Worm (Caenorhabditis elegans) whole organism, young adult: ENCODE measurements around the gene lgc-1.
A peak's percentile ranks its signal among the peaks of the same experiment; 100 is the strongest.

Experiments used
- B0035.1 ChIP-seq: sonication (generic microtip); optimal IDR thresholded peaks from 2 replicates; lab custom pipeline; 2016; ENCODE audit warnings: missing genetic modification characterization, mild to moderate bottlenecking, missing compliant biosample characterization, missing genotype, missing genetic modification reagents
- C17E4.6 ChIP-seq: fragments of 200-800 bp; sonication (Bioruptor generic); IDR thresholded peaks from 2 replicates; pipeline ENCODE4 v1.3.6; 2022; ENCODE audit warnings: missing genetic modification reagents, missing genetic modification characterization, missing compliant biosample characterization
- D2030.7 ChIP-seq: fragments of 200-800 bp; sonication (Bioruptor generic); IDR thresholded peaks from 2 replicates; pipeline ENCODE4 v1.3.6; 2022; ENCODE audit warnings: missing genetic modification reagents, missing genetic modification characterization, missing compliant biosample characterization
- F37B4.10 ChIP-seq: fragments of 200-800 bp; sonication (Bioruptor generic); IDR thresholded peaks from 2 replicates; pipeline ENCODE4 v1.3.6; 2022; ENCODE audit warnings: missing genetic modification characterization, missing compliant biosample characterization
- F49E8.2 ChIP-seq: sonication (generic microtip); optimal IDR thresholded peaks from 3 replicates; lab custom pipeline; 2017; ENCODE audit warnings: missing genetic modification characterization, mild to moderate bottlenecking, missing compliant biosample characterization, antibody characterized with exemption, moderate library complexity; ENCODE audit not compliant: insufficient read depth
- F52B5.7 ChIP-seq: sonication (generic microtip); optimal IDR thresholded peaks from 2 replicates; lab custom pipeline; 2016; ENCODE audit warnings: mild to moderate bottlenecking, missing genetic modification characterization, missing compliant biosample characterization
- T07F8.4 ChIP-seq: sonication (generic microtip); optimal IDR thresholded peaks from 2 replicates; lab custom pipeline; 2016; ENCODE audit warnings: mild to moderate bottlenecking, missing genetic modification characterization, moderate library complexity, missing compliant biosample characterization
- Y79H2A.3 ChIP-seq: fragments of 200-800 bp; sonication (Bioruptor generic); conservative IDR thresholded peaks from 2 replicates; pipeline ENCODE4 v1.3.6; 2022; ENCODE audit warnings: missing genetic modification reagents, missing genetic modification characterization, missing compliant biosample characterization
- ama-1 ChIP-seq, 3 experiments: fragments of 150-350 bp in 1 of 3; sonication (generic microtip) in 2 of 3; optimal IDR thresholded peaks; 2 replicates each; lab custom pipeline; 2014 to 2018; ENCODE audit warnings: missing biosample characterization in 2 of 3, missing genetic modification characterization in 2 of 3, missing genetic modification reagents in 2 of 3
- aptf-3 ChIP-seq: fragments of 200-800 bp; sonication (Bioruptor generic); IDR thresholded peaks from 2 replicates; pipeline ENCODE4 v1.3.6; 2022; ENCODE audit warnings: missing genetic modification characterization, missing compliant biosample characterization
- attf-3 ChIP-seq: fragments of 200-800 bp; sonication (Bioruptor generic); conservative IDR thresholded peaks from 2 replicates; pipeline ENCODE4 v1.3.6; 2022; ENCODE audit warnings: missing genetic modification reagents, missing genetic modification characterization, missing compliant biosample characterization
- attf-5 ChIP-seq: fragments of 200-800 bp; sonication (Bioruptor generic); optimal IDR thresholded peaks from 2 replicates; lab custom pipeline; 2018; ENCODE audit warnings: mild to moderate bottlenecking, missing genetic modification characterization, missing compliant biosample characterization
- bed-1 ChIP-seq: fragments of 200-800 bp; sonication (Bioruptor generic); IDR thresholded peaks from 2 replicates; pipeline ENCODE4 v1.3.6; 2022; ENCODE audit warnings: missing genetic modification reagents, missing genetic modification characterization, missing compliant biosample characterization
- bed-2 ChIP-seq: fragments of 200-800 bp; sonication (Bioruptor generic); IDR thresholded peaks from 2 replicates; pipeline ENCODE4 v1.3.6; 2022; ENCODE audit warnings: missing genetic modification reagents, missing genetic modification characterization, missing compliant biosample characterization
- ccch-3 ChIP-seq: fragments of 200-800 bp; sonication (Bioruptor generic); optimal IDR thresholded peaks from 2 replicates; lab custom pipeline; 2018; ENCODE audit warnings: mild to moderate bottlenecking, missing genetic modification characterization, missing compliant biosample characterization
- cebp-1 ChIP-seq, 2 experiments: fragments of 200-800 bp in 1 of 2; sonication (Bioruptor generic) in 1 of 2; sonication (generic microtip) in 1 of 2; IDR thresholded peaks in 1 of 2; optimal IDR thresholded peaks in 1 of 2; 2 replicates each; pipeline versions ENCODE4 v1.3.6 to Lab custom; 2017 to 2022; ENCODE audit warnings: missing compliant biosample characterization in 2 of 2, missing genetic modification characterization in 2 of 2, mild to moderate bottlenecking in 1 of 2, missing genetic modification reagents in 1 of 2, moderate library complexity in 1 of 2
- ceh-100 ChIP-seq: fragments of 200-800 bp; sonication (Bioruptor generic); IDR thresholded peaks from 2 replicates; pipeline ENCODE4 v1.3.6; 2022; ENCODE audit warnings: missing genetic modification reagents, missing genetic modification characterization, missing compliant biosample characterization
- ceh-79 ChIP-seq: sonication (generic microtip); optimal IDR thresholded peaks from 2 replicates; lab custom pipeline; 2017; ENCODE audit warnings: mild to moderate bottlenecking, missing genetic modification characterization, missing compliant biosample characterization
- ceh-91 ChIP-seq: fragments of 200-800 bp; sonication (Bioruptor generic); IDR thresholded peaks from 2 replicates; pipeline ENCODE4 v1.3.6; 2022; ENCODE audit warnings: missing genetic modification reagents, missing genetic modification characterization, missing compliant biosample characterization
- chd-7 ChIP-seq: sonication (generic microtip); optimal IDR thresholded peaks from 2 replicates; lab custom pipeline; 2016; ENCODE audit warnings: mild to moderate bottlenecking, missing genetic modification characterization, moderate library complexity, missing compliant biosample characterization
- die-1 ChIP-seq: sonication (generic microtip); optimal IDR thresholded peaks from 2 replicates; lab custom pipeline; 2016; ENCODE audit warnings: missing genotype, mild to moderate bottlenecking, missing genetic modification characterization, missing compliant biosample characterization
- dox-1 ChIP-seq: fragments of 200-800 bp; sonication (Bioruptor generic); IDR thresholded peaks from 2 replicates; pipeline ENCODE4 v1.3.6; 2022; ENCODE audit warnings: missing genetic modification reagents, missing genetic modification characterization, missing compliant biosample characterization
- egrh-3 ChIP-seq: fragments of 200-800 bp; sonication (Bioruptor generic); IDR thresholded peaks from 2 replicates; pipeline ENCODE4 v1.3.6; 2022; ENCODE audit warnings: missing genetic modification reagents, missing genetic modification characterization, missing compliant biosample characterization
- ekl-4 ChIP-seq: fragments of 200-800 bp; sonication (Bioruptor generic); IDR thresholded peaks from 2 replicates; pipeline ENCODE4 v1.3.6; 2022; ENCODE audit warnings: missing genetic modification reagents, missing genetic modification characterization, missing compliant biosample characterization
- hlh-26 ChIP-seq: fragments of 200-800 bp; sonication (Bioruptor generic); conservative IDR thresholded peaks from 2 replicates; pipeline ENCODE4 v1.3.6; 2022; ENCODE audit warnings: missing genetic modification reagents, missing genetic modification characterization, missing compliant biosample characterization
- hrde-1 ChIP-seq: sonication (generic microtip); optimal IDR thresholded peaks from 2 replicates; lab custom pipeline; 2016; ENCODE audit warnings: missing genetic modification characterization, mild to moderate bottlenecking, missing compliant biosample characterization, moderate library complexity, missing genotype, missing genetic modification reagents, borderline replicate concordance
- let-607 ChIP-seq, 2 experiments: fragments of 200-800 bp in 1 of 2; sonication (Bioruptor generic) in 1 of 2; sonication (generic microtip) in 1 of 2; optimal IDR thresholded peaks; 2 replicates each; lab custom pipeline; 2016 to 2018; ENCODE audit warnings: mild to moderate bottlenecking in 2 of 2, missing compliant biosample characterization in 2 of 2, missing genetic modification characterization in 2 of 2, moderate library complexity in 2 of 2, missing genotype in 1 of 2
- lin-26 ChIP-seq: fragments of 200-800 bp; sonication (Bioruptor generic); IDR thresholded peaks from 2 replicates; pipeline ENCODE4 v1.3.6; 2022; ENCODE audit warnings: missing genetic modification reagents, missing genetic modification characterization, missing compliant biosample characterization
- lin-40 ChIP-seq: sonication (generic microtip); optimal IDR thresholded peaks from 2 replicates; lab custom pipeline; 2016; ENCODE audit warnings: missing genetic modification characterization, mild to moderate bottlenecking, missing compliant biosample characterization, missing genotype, missing genetic modification reagents
- lir-1 ChIP-seq: fragments of 200-800 bp; sonication (Bioruptor generic); conservative IDR thresholded peaks from 2 replicates; pipeline ENCODE4 v1.3.6; 2022; ENCODE audit warnings: missing genetic modification reagents, missing genetic modification characterization, missing compliant biosample characterization
- lsl-1 ChIP-seq: fragments of 200-800 bp; sonication (Bioruptor generic); optimal IDR thresholded peaks from 2 replicates; lab custom pipeline; 2018; ENCODE audit warnings: mild to moderate bottlenecking, missing genetic modification characterization, moderate library complexity, missing compliant biosample characterization
- nfya-1 ChIP-seq: sonication (generic microtip); optimal IDR thresholded peaks from 2 replicates; lab custom pipeline; 2017; ENCODE audit warnings: antibody characterized with exemption, missing compliant biosample characterization, missing genetic modification characterization, borderline replicate concordance; ENCODE audit not compliant: insufficient read depth
- nhr-179 ChIP-seq: sonication (generic microtip); optimal IDR thresholded peaks from 2 replicates; lab custom pipeline; 2016; ENCODE audit warnings: mild to moderate bottlenecking, missing genetic modification characterization, missing compliant biosample characterization
- pbrm-1 ChIP-seq: fragments of 200-800 bp; sonication (Bioruptor generic); IDR thresholded peaks from 2 replicates; pipeline ENCODE4 v1.3.6; 2022; ENCODE audit warnings: missing genetic modification reagents, missing genetic modification characterization, missing compliant biosample characterization
- pha-4 ChIP-seq: fragments of 150-350 bp; sonication (generic microtip); optimal IDR thresholded peaks from 2 replicates; lab custom pipeline; 2014; ENCODE audit warnings: missing biosample characterization, missing genetic modification reagents, missing genetic modification characterization
- rec-8 ChIP-seq, 2 experiments: sonication (generic microtip); optimal IDR thresholded peaks; 2 replicates each; lab custom pipeline; 2016; ENCODE audit warnings: mild to moderate bottlenecking in 2 of 2, missing genetic modification characterization in 2 of 2, missing genetic modification reagents in 2 of 2, missing genotype in 2 of 2, missing biosample characterization in 1 of 2, missing compliant biosample characterization in 1 of 2, moderate library complexity in 1 of 2
- repo-1 ChIP-seq: sonication (generic microtip); optimal IDR thresholded peaks from 2 replicates; lab custom pipeline; 2017; ENCODE audit warnings: mild to moderate bottlenecking, missing genetic modification characterization, missing compliant biosample characterization
- rpc-1 ChIP-seq, 2 experiments: fragments of 150-350 bp in 1 of 2; sonication (generic microtip) in 1 of 2; optimal IDR thresholded peaks; 2 replicates each; lab custom pipeline; 2014 to 2018; ENCODE audit warnings: missing biosample characterization in 1 of 2, missing genetic modification characterization in 1 of 2, missing genetic modification reagents in 1 of 2, missing genotype in 1 of 2
- snpc-1.1 ChIP-seq: sonication (generic microtip); optimal IDR thresholded peaks from 2 replicates; lab custom pipeline; 2017; ENCODE audit warnings: missing genetic modification characterization, mild to moderate bottlenecking, missing compliant biosample characterization, antibody characterized with exemption, moderate library complexity, missing genotype, missing genetic modification reagents; ENCODE audit not compliant: insufficient read depth
- snpc-3.4 ChIP-seq: sonication (generic microtip); optimal IDR thresholded peaks from 2 replicates; lab custom pipeline; 2017; ENCODE audit warnings: missing genetic modification characterization, mild to moderate bottlenecking, missing compliant biosample characterization, antibody characterized with exemption, moderate library complexity, missing genotype, missing genetic modification reagents
- unc-130 ChIP-seq: sonication (generic microtip); optimal IDR thresholded peaks from 2 replicates; lab custom pipeline; 2016; ENCODE audit warnings: missing genetic modification reagents, missing genetic modification characterization, missing compliant biosample characterization
- ztf-22 ChIP-seq: fragments of 200-800 bp; sonication (Bioruptor generic); optimal IDR thresholded peaks from 2 replicates; lab custom pipeline; 2018; ENCODE audit warnings: mild to moderate bottlenecking, missing genetic modification characterization, moderate library complexity, missing compliant biosample characterization
- ztf-26 ChIP-seq: sonication (generic microtip); optimal IDR thresholded peaks from 2 replicates; lab custom pipeline; 2017; ENCODE audit warnings: missing genetic modification characterization, missing compliant biosample characterization

lgc-1 gene

DNA sequence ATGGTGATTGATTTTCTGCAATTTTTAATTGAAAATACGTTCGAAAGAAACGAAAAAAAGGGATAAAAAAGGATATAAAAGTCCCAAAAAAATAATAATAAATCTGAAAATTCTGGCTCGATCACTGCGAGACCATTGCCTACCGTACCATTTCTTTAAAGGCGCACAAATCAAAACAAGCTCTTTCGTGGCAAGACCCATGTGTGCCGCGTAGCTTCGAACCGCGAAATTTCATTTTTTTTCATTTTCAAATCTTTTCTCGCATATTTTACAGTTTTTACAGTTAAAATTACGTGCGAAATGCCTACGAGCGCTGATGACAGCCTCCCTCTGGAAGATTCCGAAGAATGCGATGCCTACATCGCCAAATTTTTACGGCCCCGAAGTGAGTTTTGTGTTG, 40.8 kb downstream of the lgc-1 start, which contains the start of the genes coh-4 and pid-5 (continued):
- peak; percentile 58 for TF ChIP-seq snpc-1.1
- TF ChIP-seq bed-2, result no peak
- no peak for TF ChIP-seq ama-1 (optimal IDR thresholded peaks at IDR 0.05; lab: Kevin White, UChicago)
- no peak for TF ChIP-seq ama-1 (GFP tag; optimal IDR thresholded peaks at IDR 0.05; lab: Kevin White, UChicago)
- TF ChIP-seq Y79H2A.3, result no peak
- TF ChIP-seq nfya-1 (tag; lab: Kevin White, UChicago), result no peak
- TF ChIP-seq snpc-3.4 (tag; lab: Kevin White, UChicago), result peak; percentile 94
- peak; percentile 61 for TF ChIP-seq ceh-100 (GFP tag; lab: Robert Waterston, UW)
- no peak for TF ChIP-seq ztf-22 (GFP tag; lab: Kevin White, UChicago)
- 0 out of 2 replicates have a peak, but pooled peaks have one; percentile 14 for TF ChIP-seq attf-3
- peak; percentile 83 for TF ChIP-seq F49E8.2 (tag; lab: Kevin White, UChicago)
- no peak for TF ChIP-seq chd-7
- TF ChIP-seq D2030.7 (GFP tag; lab: Robert Waterston, UW), result peak; percentile 95
- no peak for TF ChIP-seq aptf-3 (GFP tag; lab: Robert Waterston, UW)
- TF ChIP-seq attf-5 (GFP tag; lab: Kevin White, UChicago), result no peak
- TF ChIP-seq let-607 (tag; optimal IDR thresholded peaks at IDR 0.05; lab: Kevin White, UChicago), result no peak
- TF ChIP-seq T07F8.4 (tag; lab: Kevin White, UChicago), result no peak
- no peak for TF ChIP-seq nhr-179 (tag; lab: Kevin White, UChicago)
- TF ChIP-seq C17E4.6 (GFP tag; lab: Robert Waterston, UW), result peak; percentile 61; the same call in 1 of the 2 replicates
- TF ChIP-seq bed-1 (GFP tag; lab: Robert Waterston, UW), result no peak
- TF ChIP-seq F52B5.7 (tag; lab: Kevin White, UChicago), result no peak
- TF ChIP-seq ceh-79 (tag; lab: Kevin White, UChicago), result no peak
- TF ChIP-seq die-1, result no peak
- no peak for TF ChIP-seq pha-4 (tag; lab: Kevin White, UChicago)
- TF ChIP-seq unc-130, result peak; percentile 84
- TF ChIP-seq lir-1, result peak; percentile 24; the same call in 1 of the 2 replicates
- peak; percentile 89 for TF ChIP-seq dox-1
- TF ChIP-seq ekl-4 (GFP tag; lab: Robert Waterston, UW), result peak; percentile 61
- TF ChIP-seq lin-40 (tag; lab: Kevin White, UChicago), result no peak
- TF ChIP-seq ceh-91 (GFP tag; lab: Robert Waterston, UW), result peak; percentile 94
- TF ChIP-seq F37B4.10 (GFP tag; lab: Robert Waterston, UW), result no peak
- TF ChIP-seq ztf-26, result no peak
- TF ChIP-seq hlh-26 (GFP tag; lab: Robert Waterston, UW), result no peak
- TF ChIP-seq pbrm-1 (GFP tag; lab: Robert Waterston, UW), result peak; percentile 61
- TF ChIP-seq egrh-3 (GFP tag; lab: Robert Waterston, UW), result no peak
- peak; percentile 99 for TF ChIP-seq lsl-1 (GFP tag; lab: Kevin White, UChicago)
- no peak for TF ChIP-seq rpc-1 (optimal IDR thresholded peaks at IDR 0.05; lab: Kevin White, UChicago)
- no peak for TF ChIP-seq rpc-1 (tag; optimal IDR thresholded peaks at IDR 0.05; lab: Kevin White, UChicago)
- no peak for TF ChIP-seq ccch-3 (GFP tag; lab: Kevin White, UChicago)
- TF ChIP-seq rec-8 (tag; optimal IDR thresholded peaks at IDR 0.05; lab: Kevin White, UChicago), result no peak
- TF ChIP-seq lin-26, result no peak
- TF ChIP-seq hrde-1 (tag; lab: Kevin White, UChicago), result peak; percentile 22
- TF ChIP-seq cebp-1 (GFP tag; IDR thresholded peaks at IDR 0.05; lab: Robert Waterston, UW), result no peak
- TF ChIP-seq cebp-1 (tag; optimal IDR thresholded peaks at IDR 0.05; lab: Kevin White, UChicago), result no peak
- TF ChIP-seq repo-1 (tag; lab: Kevin White, UChicago), result no peak
- TF ChIP-seq B0035.1 (tag; lab: Kevin White, UChicago), result no peak
